Fruit fly (Drosophila melanogaster) whole organism, prepupa: Measurements from ENCODE around the gene atl.

ENCODE experiments used
- CG10631 ChIP-seq: fragments of 200-800 bp; sonication (Bioruptor generic); optimal IDR thresholded peaks from 2 replicates; lab custom pipeline; 2016; ENCODE audit warnings: missing biosample characterization, missing genetic modification characterization
- CG11762 ChIP-seq: fragments of 200-800 bp; sonication (Bioruptor generic); optimal IDR thresholded peaks from 3 replicates; lab custom pipeline; 2016; ENCODE audit warnings: missing biosample characterization, missing genetic modification characterization; ENCODE audit not compliant: insufficient read depth
- CG11902 ChIP-seq: fragments of 200-800 bp; sonication (Bioruptor generic); optimal IDR thresholded peaks from 3 replicates; lab custom pipeline; 2016; ENCODE audit warnings: missing biosample characterization, missing genetic modification characterization
- CG15336 ChIP-seq: fragments of 200-800 bp; sonication (Bioruptor generic); IDR thresholded peaks from 2 replicates; pipeline ENCODE4 v1.3.6; 2022; ENCODE audit warnings: missing biosample characterization, missing genetic modification characterization
- CG16779 ChIP-seq: fragments of 200-800 bp; sonication (Bioruptor generic); optimal IDR thresholded peaks from 3 replicates; lab custom pipeline; 2017; ENCODE audit warnings: missing biosample characterization, mild to moderate bottlenecking, missing genetic modification characterization
- CG3032 ChIP-seq: fragments of 200-800 bp; optimal IDR thresholded peaks from 2 replicates; lab custom pipeline; 2019; ENCODE audit warnings: missing biosample characterization, mild to moderate bottlenecking, missing genetic modification characterization, moderate library complexity
- CG31627 ChIP-seq: fragments of 200-800 bp; sonication (Bioruptor generic); optimal IDR thresholded peaks from 3 replicates; lab custom pipeline; 2016; ENCODE audit warnings: missing biosample characterization, missing genetic modification characterization
- CG32006 ChIP-seq: fragments of 200-800 bp; sonication (Bioruptor generic); optimal IDR thresholded peaks from 3 replicates; lab custom pipeline; 2017; ENCODE audit warnings: missing biosample characterization, mild to moderate bottlenecking, missing genetic modification characterization
- CG34406 ChIP-seq: fragments of 200-800 bp; sonication (Bioruptor generic); optimal IDR thresholded peaks from 3 replicates; lab custom pipeline; 2016; ENCODE audit warnings: missing biosample characterization, missing genetic modification characterization
- CG3919 ChIP-seq: fragments of 200-800 bp; sonication (Bioruptor generic); optimal IDR thresholded peaks from 3 replicates; lab custom pipeline; 2016; ENCODE audit warnings: missing biosample characterization, missing genetic modification characterization
- CG4318 ChIP-seq: fragments of 200-800 bp; sonication (Bioruptor generic); optimal IDR thresholded peaks from 3 replicates; lab custom pipeline; 2017; ENCODE audit warnings: missing biosample characterization, mild to moderate bottlenecking, missing genetic modification characterization
- CG6276 ChIP-seq: fragments of 200-800 bp; sonication (Bioruptor generic); optimal IDR thresholded peaks from 2 replicates; lab custom pipeline; 2017; ENCODE audit warnings: missing biosample characterization, mild to moderate bottlenecking, missing genetic modification characterization
- CG6792 ChIP-seq: fragments of 200-800 bp; sonication (Bioruptor generic); optimal IDR thresholded peaks from 3 replicates; lab custom pipeline; 2016; ENCODE audit warnings: missing biosample characterization, missing genetic modification characterization
- CG6854 ChIP-seq: fragments of 200-800 bp; sonication (Bioruptor generic); optimal IDR thresholded peaks from 2 replicates; lab custom pipeline; 2017; ENCODE audit warnings: missing biosample characterization, mild to moderate bottlenecking, missing genetic modification characterization
- CG8319 ChIP-seq: fragments of 200-800 bp; sonication (Bioruptor generic); optimal IDR thresholded peaks from 3 replicates; lab custom pipeline; 2016; ENCODE audit warnings: missing biosample characterization, missing genetic modification characterization
- CG8632 ChIP-seq: fragments of 200-800 bp; sonication (Bioruptor generic); optimal IDR thresholded peaks from 3 replicates; lab custom pipeline; 2016; ENCODE audit warnings: missing biosample characterization, missing genetic modification characterization
- CG9139 ChIP-seq: fragments of 200-800 bp; sonication (Bioruptor generic); optimal IDR thresholded peaks from 3 replicates; lab custom pipeline; 2017; ENCODE audit warnings: missing biosample characterization, mild to moderate bottlenecking, missing genetic modification characterization
- Eip75B ChIP-seq: fragments of 200-800 bp; sonication (Bioruptor generic); optimal IDR thresholded peaks from 3 replicates; lab custom pipeline; 2016; ENCODE audit warnings: missing biosample characterization, missing genetic modification characterization
- Eip78C ChIP-seq: fragments of 200-800 bp; sonication (Bioruptor generic); peaks from one replicate; lab custom pipeline; 2016; ENCODE audit warnings: missing biosample characterization, missing genetic modification characterization
- Eip93F ChIP-seq: fragments of 200-800 bp; sonication (Bioruptor generic); optimal IDR thresholded peaks from 2 replicates; lab custom pipeline; 2016; ENCODE audit warnings: missing biosample characterization, mild to moderate bottlenecking, missing genetic modification characterization
- Hr38 ChIP-seq: sonication (Bioruptor generic); optimal IDR thresholded peaks from 2 replicates; lab custom pipeline; 2016; ENCODE audit warnings: missing biosample characterization, missing genetic modification characterization
- Hr39 ChIP-seq: fragments of 200-800 bp; sonication (Bioruptor generic); optimal IDR thresholded peaks from 2 replicates; lab custom pipeline; 2016; ENCODE audit warnings: missing biosample characterization, missing genetic modification characterization
- Hr4 ChIP-seq: fragments of 200-800 bp; sonication (Bioruptor generic); optimal IDR thresholded peaks from 3 replicates; lab custom pipeline; 2016; ENCODE audit warnings: missing biosample characterization, missing genetic modification characterization
- Met ChIP-seq: fragments of 200-800 bp; sonication (Bioruptor generic); optimal IDR thresholded peaks from 3 replicates; lab custom pipeline; 2016; ENCODE audit warnings: missing biosample characterization, missing genetic modification characterization
- OdsH ChIP-seq: fragments of 200-800 bp; sonication (Bioruptor generic); optimal IDR thresholded peaks from 3 replicates; lab custom pipeline; 2016; ENCODE audit warnings: missing biosample characterization, missing genetic modification characterization
- Smox ChIP-seq: fragments of 200-800 bp; sonication (Bioruptor generic); optimal IDR thresholded peaks from 3 replicates; lab custom pipeline; 2016; ENCODE audit warnings: missing biosample characterization, missing genetic modification characterization
- Sox102F ChIP-seq: fragments of 200-800 bp; sonication (Bioruptor generic); optimal IDR thresholded peaks from 2 replicates; lab custom pipeline; 2016; ENCODE audit warnings: missing biosample characterization, mild to moderate bottlenecking, missing genetic modification characterization
- Sox14 ChIP-seq: fragments of 200-800 bp; sonication (Bioruptor generic); optimal IDR thresholded peaks from 3 replicates; lab custom pipeline; 2016; ENCODE audit warnings: missing biosample characterization, missing genetic modification characterization
- achi ChIP-seq: fragments of 200-800 bp; sonication (Bioruptor generic); optimal IDR thresholded peaks from 3 replicates; lab custom pipeline; 2016; ENCODE audit warnings: missing biosample characterization, missing genetic modification characterization
- acj6 ChIP-seq: fragments of 200-800 bp; sonication (Bioruptor generic); optimal IDR thresholded peaks from 3 replicates; lab custom pipeline; 2016; ENCODE audit warnings: missing biosample characterization, missing genetic modification characterization
- cyc ChIP-seq: fragments of 200-800 bp; sonication (Bioruptor generic); optimal IDR thresholded peaks from 3 replicates; lab custom pipeline; 2016; ENCODE audit warnings: missing biosample characterization, missing genetic modification characterization
- dac ChIP-seq: fragments of 200-800 bp; sonication (Bioruptor generic); optimal IDR thresholded peaks from 2 replicates; lab custom pipeline; 2017; ENCODE audit warnings: missing biosample characterization, mild to moderate bottlenecking, missing genetic modification characterization
- eg ChIP-seq: fragments of 200-800 bp; sonication (Bioruptor generic); IDR thresholded peaks from 3 replicates; pipeline ENCODE4 v1.3.6; 2022; ENCODE audit warnings: missing biosample characterization, missing genetic modification characterization
- esn ChIP-seq: fragments of 200-800 bp; sonication (Bioruptor generic); optimal IDR thresholded peaks from 2 replicates; lab custom pipeline; 2016; ENCODE audit warnings: missing biosample characterization, mild to moderate bottlenecking, missing genetic modification characterization, moderate library complexity
- fkh ChIP-seq: fragments of 200-800 bp; sonication (Bioruptor generic); optimal IDR thresholded peaks from 3 replicates; lab custom pipeline; 2017; ENCODE audit warnings: missing biosample characterization, mild to moderate bottlenecking, missing genetic modification characterization, moderate library complexity
- lz ChIP-seq: fragments of 200-800 bp; sonication (Bioruptor generic); optimal IDR thresholded peaks from 3 replicates; lab custom pipeline; 2016; ENCODE audit warnings: missing biosample characterization, missing genetic modification characterization
- net ChIP-seq: fragments of 200-800 bp; sonication (Bioruptor generic); optimal IDR thresholded peaks from 3 replicates; lab custom pipeline; 2016; ENCODE audit warnings: missing biosample characterization, missing genetic modification characterization
- pdm3 ChIP-seq: fragments of 200-800 bp; sonication (Bioruptor generic); optimal IDR thresholded peaks from 3 replicates; lab custom pipeline; 2016; ENCODE audit warnings: missing biosample characterization, missing genetic modification characterization
- salr ChIP-seq, 2 experiments: fragments of 200-800 bp; sonication (Bioruptor generic); optimal IDR thresholded peaks; 3 replicates each; lab custom pipeline; 2016 to 2018; ENCODE audit warnings: missing biosample characterization in 2 of 2, missing genetic modification characterization in 2 of 2, mild to moderate bottlenecking in 1 of 2
- svp ChIP-seq: fragments of 200-800 bp; sonication (Bioruptor generic); peaks from one replicate; lab custom pipeline; 2016; ENCODE audit warnings: missing biosample characterization, missing genetic modification characterization
- topi ChIP-seq: fragments of 200-800 bp; sonication (Bioruptor generic); optimal IDR thresholded peaks from 3 replicates; lab custom pipeline; 2016; ENCODE audit warnings: missing biosample characterization, missing genetic modification characterization
- vri ChIP-seq: fragments of 200-800 bp; sonication (Bioruptor generic); optimal IDR thresholded peaks from 3 replicates; lab custom pipeline; 2016; ENCODE audit warnings: missing biosample characterization, mild to moderate bottlenecking, missing genetic modification characterization

The atl gene

dm6 chr3R:24582669-24582995 lies 42.8 kb upstream of the atl start, which contains the start of gene REPTOR (continued):
- TF ChIP-seq vri: peak; percentile 38
- TF ChIP-seq CG8319: no peak
- no peak for TF ChIP-seq svp (GFP tag; lab: Kevin White, UChicago)
- TF ChIP-seq CG16779: peak; percentile 16
- no peak for TF ChIP-seq pdm3 (GFP tag; lab: Kevin White, UChicago)
- TF ChIP-seq CG8632: no peak
- TF ChIP-seq CG6792 (GFP tag; lab: Kevin White, UChicago): peak; percentile 1

dm6 chr3R:24585042-24585698 lies 40.3 kb upstream of the atl start, which contains the start of the genes CG13625 and mld:
CG13625 (minus strand) TSS chr3R:24585160.
mld (plus strand) TSS chr3R:24585653.
- TF ChIP-seq CG10631 (peak; percentile 10), fkh (peak; percentile 91), achi (peak; percentile 66), dac (GFP tag; lab: Kevin White, UChicago) (no peak), cyc (GFP tag; lab: Kevin White, UChicago) (peak; percentile 35), Smox (GFP tag; lab: Kevin White, UChicago) (no peak), CG8319 (no peak), Met (GFP tag; lab: Kevin White, UChicago) (peak; percentile 31), pdm3 (GFP tag; lab: Kevin White, UChicago) (peak; percentile 49), CG34406 (peak; percentile 4), Hr39 (GFP tag; lab: Kevin White, UChicago) (peak; percentile 36), Hr4 (peak; percentile 35), Sox102F (GFP tag; lab: Kevin White, UChicago) (peak; percentile 35), CG11762 (GFP tag; lab: Kevin White, UChicago) (no peak), esn (GFP tag; lab: Kevin White, UChicago) (peak; percentile 56), Sox14 (GFP tag; lab: Kevin White, UChicago) (peak; percentile 11), acj6 (GFP tag; lab: Kevin White, UChicago) (peak; percentile 2), Eip93F (GFP tag; lab: Kevin White, UChicago) (no peak), CG3032 (tag; lab: Kevin White, UChicago) (no peak), topi (GFP tag; lab: Kevin White, UChicago) (peak; percentile 31), CG31627 (GFP tag; lab: Kevin White, UChicago) (peak; percentile 37), eg (GFP tag; lab: Robert Waterston, UW) (no peak), Eip75B (peak; percentile 25), CG6276 (GFP tag; lab: Kevin White, UChicago) (no peak), CG4318 (GFP tag; lab: Kevin White, UChicago) (no peak), salr (GFP tag; optimal IDR thresholded peaks at IDR 0.05; lab: Kevin White, UChicago) (no peak), lz (GFP tag; lab: Kevin White, UChicago) (peak; percentile 37), CG9139 (GFP tag; lab: Kevin White, UChicago) (no peak), OdsH (GFP tag; lab: Kevin White, UChicago) (peak; percentile 17), svp (GFP tag; lab: Kevin White, UChicago) (no peak), CG6854 (no peak), Eip78C (GFP tag; lab: Kevin White, UChicago) (peak; percentile 67), net (GFP tag; lab: Kevin White, UChicago) (no peak), CG32006 (peak; percentile 11), CG3919 (GFP tag; lab: Kevin White, UChicago) (peak; percentile 44), CG15336 (GFP tag; lab: Robert Waterston, UW) (no peak), CG16779 (no peak), Hr38 (GFP tag; lab: Kevin White, UChicago) (no peak), CG11902 (GFP tag; lab: Kevin White, UChicago) (no peak)
